Worm (Caenorhabditis elegans) whole organism, young adult: ENCODE results near the gene pqn-2.

Experiments
- B0019.2 ChIP-seq: fragments of 200-800 bp; sonication (Bioruptor generic); conservative IDR thresholded peaks from 2 replicates; pipeline ENCODE4 v1.3.6; 2022; ENCODE audit warnings: missing genetic modification reagents, missing genetic modification characterization, missing compliant biosample characterization
- B0035.1 ChIP-seq: sonication (generic microtip); optimal IDR thresholded peaks from 2 replicates; lab custom pipeline; 2016; ENCODE audit warnings: missing genetic modification characterization, mild to moderate bottlenecking, missing compliant biosample characterization, missing genotype, missing genetic modification reagents
- C17E4.6 ChIP-seq: fragments of 200-800 bp; sonication (Bioruptor generic); IDR thresholded peaks from 2 replicates; pipeline ENCODE4 v1.3.6; 2022; ENCODE audit warnings: missing genetic modification reagents, missing genetic modification characterization, missing compliant biosample characterization
- D2030.7 ChIP-seq: fragments of 200-800 bp; sonication (Bioruptor generic); IDR thresholded peaks from 2 replicates; pipeline ENCODE4 v1.3.6; 2022; ENCODE audit warnings: missing genetic modification reagents, missing genetic modification characterization, missing compliant biosample characterization
- F22D6.2 ChIP-seq: sonication (generic microtip); optimal IDR thresholded peaks from 2 replicates; lab custom pipeline; 2016; ENCODE audit warnings: mild to moderate bottlenecking, missing genetic modification characterization, missing compliant biosample characterization
- F23B12.7 ChIP-seq: sonication (generic microtip); optimal IDR thresholded peaks from 2 replicates; lab custom pipeline; 2017; ENCODE audit warnings: missing genetic modification characterization, mild to moderate bottlenecking, missing compliant biosample characterization, antibody characterized with exemption, moderate library complexity; ENCODE audit not compliant: insufficient read depth
- F49E8.2 ChIP-seq: sonication (generic microtip); optimal IDR thresholded peaks from 3 replicates; lab custom pipeline; 2017; ENCODE audit warnings: missing genetic modification characterization, mild to moderate bottlenecking, missing compliant biosample characterization, antibody characterized with exemption, moderate library complexity; ENCODE audit not compliant: insufficient read depth
- F52B5.7 ChIP-seq: sonication (generic microtip); optimal IDR thresholded peaks from 2 replicates; lab custom pipeline; 2016; ENCODE audit warnings: mild to moderate bottlenecking, missing genetic modification characterization, missing compliant biosample characterization
- F57C9.4 ChIP-seq: sonication (generic microtip); optimal IDR thresholded peaks from 2 replicates; lab custom pipeline; 2017; ENCODE audit warnings: mild to moderate bottlenecking, missing genetic modification characterization, missing compliant biosample characterization
- Y53F4B.3 ChIP-seq: fragments of 200-800 bp; sonication (Bioruptor generic); IDR thresholded peaks from 2 replicates; pipeline ENCODE4 v1.3.6; 2022; ENCODE audit warnings: missing genetic modification reagents, missing genetic modification characterization, missing compliant biosample characterization
- Y79H2A.3 ChIP-seq: fragments of 200-800 bp; sonication (Bioruptor generic); conservative IDR thresholded peaks from 2 replicates; pipeline ENCODE4 v1.3.6; 2022; ENCODE audit warnings: missing genetic modification reagents, missing genetic modification characterization, missing compliant biosample characterization
- Y95B8A.8 ChIP-seq: fragments of 200-800 bp; sonication (Bioruptor generic); IDR thresholded peaks from 2 replicates; pipeline ENCODE4 v1.3.6; 2022; ENCODE audit warnings: missing genetic modification reagents, missing genetic modification characterization, missing compliant biosample characterization
- aptf-2 ChIP-seq: fragments of 200-800 bp; sonication (Bioruptor generic); conservative IDR thresholded peaks from 2 replicates; pipeline ENCODE4 v1.3.6; 2022; ENCODE audit warnings: missing genetic modification reagents, missing genetic modification characterization, missing compliant biosample characterization
- attf-6 ChIP-seq: fragments of 200-800 bp; sonication (Bioruptor generic); IDR thresholded peaks from 2 replicates; pipeline ENCODE4 v1.3.6; 2022; ENCODE audit warnings: missing genetic modification reagents, missing genetic modification characterization, missing compliant biosample characterization
- bed-1 ChIP-seq: fragments of 200-800 bp; sonication (Bioruptor generic); IDR thresholded peaks from 2 replicates; pipeline ENCODE4 v1.3.6; 2022; ENCODE audit warnings: missing genetic modification reagents, missing genetic modification characterization, missing compliant biosample characterization
- bed-2 ChIP-seq: fragments of 200-800 bp; sonication (Bioruptor generic); IDR thresholded peaks from 2 replicates; pipeline ENCODE4 v1.3.6; 2022; ENCODE audit warnings: missing genetic modification reagents, missing genetic modification characterization, missing compliant biosample characterization
- cebp-2 ChIP-seq: fragments of 200-800 bp; sonication (Bioruptor generic); IDR thresholded peaks from 2 replicates; pipeline ENCODE4 v1.3.6; 2022; ENCODE audit warnings: missing genetic modification characterization, missing compliant biosample characterization
- ceh-58 ChIP-seq: fragments of 200-800 bp; sonication (Bioruptor generic); IDR thresholded peaks from 2 replicates; pipeline ENCODE4 v1.3.6; 2022; ENCODE audit warnings: missing genetic modification characterization, missing compliant biosample characterization
- ceh-91 ChIP-seq: fragments of 200-800 bp; sonication (Bioruptor generic); IDR thresholded peaks from 2 replicates; pipeline ENCODE4 v1.3.6; 2022; ENCODE audit warnings: missing genetic modification reagents, missing genetic modification characterization, missing compliant biosample characterization
- dox-1 ChIP-seq: fragments of 200-800 bp; sonication (Bioruptor generic); IDR thresholded peaks from 2 replicates; pipeline ENCODE4 v1.3.6; 2022; ENCODE audit warnings: missing genetic modification reagents, missing genetic modification characterization, missing compliant biosample characterization
- dpff-1 ChIP-seq: sonication (generic microtip); optimal IDR thresholded peaks from 2 replicates; lab custom pipeline; 2017; ENCODE audit warnings: mild to moderate bottlenecking, missing genetic modification characterization, missing compliant biosample characterization
- ekl-4 ChIP-seq: fragments of 200-800 bp; sonication (Bioruptor generic); IDR thresholded peaks from 2 replicates; pipeline ENCODE4 v1.3.6; 2022; ENCODE audit warnings: missing genetic modification reagents, missing genetic modification characterization, missing compliant biosample characterization
- fkh-3 ChIP-seq: sonication (generic microtip); optimal IDR thresholded peaks from 2 replicates; lab custom pipeline; 2016; ENCODE audit warnings: mild to moderate bottlenecking, missing genetic modification characterization, missing compliant biosample characterization
- hlh-12 ChIP-seq: sonication (generic microtip); optimal IDR thresholded peaks from 2 replicates; lab custom pipeline; 2016; ENCODE audit warnings: missing genetic modification characterization, missing compliant biosample characterization
- hmg-1.2 ChIP-seq: fragments of 200-800 bp; sonication (Bioruptor generic); IDR thresholded peaks from 2 replicates; pipeline ENCODE4 v1.3.6; 2022; ENCODE audit warnings: missing genetic modification reagents, missing genetic modification characterization, missing compliant biosample characterization
- hmg-20 ChIP-seq: fragments of 200-800 bp; sonication (Bioruptor generic); IDR thresholded peaks from 2 replicates; pipeline ENCODE4 v1.3.6; 2022; ENCODE audit warnings: missing genetic modification reagents, missing genetic modification characterization, missing compliant biosample characterization
- lin-40 ChIP-seq: sonication (generic microtip); optimal IDR thresholded peaks from 2 replicates; lab custom pipeline; 2016; ENCODE audit warnings: missing genetic modification characterization, mild to moderate bottlenecking, missing compliant biosample characterization, missing genotype, missing genetic modification reagents
- lir-1 ChIP-seq: fragments of 200-800 bp; sonication (Bioruptor generic); conservative IDR thresholded peaks from 2 replicates; pipeline ENCODE4 v1.3.6; 2022; ENCODE audit warnings: missing genetic modification reagents, missing genetic modification characterization, missing compliant biosample characterization
- madf-6 ChIP-seq: fragments of 200-800 bp; sonication (Bioruptor generic); IDR thresholded peaks from 2 replicates; pipeline ENCODE4 v1.3.6; 2022; ENCODE audit warnings: missing genetic modification reagents, missing genetic modification characterization, missing compliant biosample characterization
- mcd-1 ChIP-seq: fragments of 200-800 bp; sonication (Bioruptor generic); IDR thresholded peaks from 2 replicates; pipeline ENCODE4 v1.3.6; 2022; ENCODE audit warnings: missing genetic modification reagents, missing genetic modification characterization, missing compliant biosample characterization
- nfya-1 ChIP-seq: sonication (generic microtip); optimal IDR thresholded peaks from 2 replicates; lab custom pipeline; 2017; ENCODE audit warnings: antibody characterized with exemption, missing compliant biosample characterization, missing genetic modification characterization, borderline replicate concordance; ENCODE audit not compliant: insufficient read depth
- nhr-80 ChIP-seq: sonication (generic microtip); optimal IDR thresholded peaks from 2 replicates; lab custom pipeline; 2016; ENCODE audit warnings: missing genetic modification characterization, missing compliant biosample characterization
- pbrm-1 ChIP-seq: fragments of 200-800 bp; sonication (Bioruptor generic); IDR thresholded peaks from 2 replicates; pipeline ENCODE4 v1.3.6; 2022; ENCODE audit warnings: missing genetic modification reagents, missing genetic modification characterization, missing compliant biosample characterization
- rcor-1 ChIP-seq: fragments of 200-800 bp; sonication (Bioruptor generic); IDR thresholded peaks from 2 replicates; pipeline ENCODE4 v1.3.6; 2022; ENCODE audit warnings: missing genetic modification reagents, missing genetic modification characterization, missing compliant biosample characterization
- repo-1 ChIP-seq: sonication (generic microtip); optimal IDR thresholded peaks from 2 replicates; lab custom pipeline; 2017; ENCODE audit warnings: mild to moderate bottlenecking, missing genetic modification characterization, missing compliant biosample characterization
- snpc-1.1 ChIP-seq: sonication (generic microtip); optimal IDR thresholded peaks from 2 replicates; lab custom pipeline; 2017; ENCODE audit warnings: missing genetic modification characterization, mild to moderate bottlenecking, missing compliant biosample characterization, antibody characterized with exemption, moderate library complexity, missing genotype, missing genetic modification reagents; ENCODE audit not compliant: insufficient read depth
- snpc-3.4 ChIP-seq: sonication (generic microtip); optimal IDR thresholded peaks from 2 replicates; lab custom pipeline; 2017; ENCODE audit warnings: missing genetic modification characterization, mild to moderate bottlenecking, missing compliant biosample characterization, antibody characterized with exemption, moderate library complexity, missing genotype, missing genetic modification reagents
- snpc-4 ChIP-seq, 5 experiments: fragments of 150-350 bp in 1 of 5; sonication (generic microtip) in 4 of 5; optimal IDR thresholded peaks; 2 replicates each; lab custom pipeline; 2014 to 2018; ENCODE audit warnings: missing genetic modification characterization in 5 of 5, missing biosample characterization in 3 of 5, antibody characterized with exemption in 2 of 5, mild to moderate bottlenecking in 2 of 5, missing compliant biosample characterization in 2 of 5, missing genotype in 2 of 5, moderate library complexity in 2 of 5, missing genetic modification reagents in 1 of 5
- tlf-1 ChIP-seq: fragments of 200-800 bp; sonication (Bioruptor generic); optimal IDR thresholded peaks from 2 replicates; lab custom pipeline; 2018; ENCODE audit warnings: mild to moderate bottlenecking, missing genetic modification characterization, missing compliant biosample characterization
- unc-62 ChIP-seq: fragments of 150-350 bp; optimal IDR thresholded peaks from 2 replicates; lab custom pipeline; 2014; ENCODE audit warnings: missing biosample characterization, missing genetic modification reagents, missing genetic modification characterization
- xnd-1 ChIP-seq: sonication (generic microtip); optimal IDR thresholded peaks from 2 replicates; lab custom pipeline; 2016; ENCODE audit warnings: missing genotype, missing genetic modification reagents, missing genetic modification characterization, missing compliant biosample characterization
- zim-3 ChIP-seq: sonication (generic microtip); optimal IDR thresholded peaks from 2 replicates; lab custom pipeline; 2017; ENCODE audit warnings: mild to moderate bottlenecking, missing genetic modification characterization, moderate library complexity, missing compliant biosample characterization
- ztf-22 ChIP-seq: fragments of 200-800 bp; sonication (Bioruptor generic); optimal IDR thresholded peaks from 2 replicates; lab custom pipeline; 2018; ENCODE audit warnings: mild to moderate bottlenecking, missing genetic modification characterization, moderate library complexity, missing compliant biosample characterization
- ztf-25 ChIP-seq: fragments of 200-800 bp; sonication (Bioruptor generic); IDR thresholded peaks from 2 replicates; pipeline ENCODE4 v1.3.6; 2022; ENCODE audit warnings: missing genetic modification reagents, missing genetic modification characterization, missing compliant biosample characterization

The pqn-2 gene

ce11 chrV:10350054-10350453 is 32.2 kb upstream of the pqn-2 start, which contains the start of gene K07C5.9:
Gene K07C5.9 (minus strand): TSS chrV:10350154.
- TF ChIP-seq cebp-2 (GFP tag; lab: Robert Waterston, UW) (no peak), ekl-4 (GFP tag; lab: Robert Waterston, UW) (0 out of 2 replicates have a peak, but pooled peaks have one; percentile 26), snpc-4 (GFP tag; optimal IDR thresholded peaks at IDR 0.05; lab: Kevin White, UChicago) (no peak), snpc-4 (tag; optimal IDR thresholded peaks at IDR 0.05; lab: Kevin White, UChicago) (no peak), snpc-3.4 (tag; lab: Kevin White, UChicago) (peak; percentile 6), zim-3 (tag; lab: Kevin White, UChicago) (no peak), C17E4.6 (no peak), ztf-22 (GFP tag; lab: Kevin White, UChicago) (no peak), unc-62 (GFP tag; lab: Kevin White, UChicago) (no peak), nhr-80 (tag; lab: Kevin White, UChicago) (no peak), madf-6 (GFP tag; lab: Robert Waterston, UW) (0 out of 2 replicates have a peak, but pooled peaks have one; percentile 43), F22D6.2 (tag; lab: Kevin White, UChicago) (no peak), dox-1 (GFP tag; lab: Robert Waterston, UW) (no peak), bed-2 (GFP tag; lab: Robert Waterston, UW) (no peak), ztf-25 (GFP tag; lab: Robert Waterston, UW) (no peak), repo-1 (no peak), rcor-1 (GFP tag; lab: Robert Waterston, UW) (no peak), F49E8.2 (tag; lab: Kevin White, UChicago) (no peak), mcd-1 (GFP tag; lab: Robert Waterston, UW) (no peak), bed-1 (no peak), aptf-2 (no peak)

- TF ChIP-seq mcd-1 (GFP tag; lab: Robert Waterston, UW) (peak; percentile 78), hmg-20 (GFP tag; lab: Robert Waterston, UW) (0 out of 2 replicates have a peak, but pooled peaks have one; percentile 25), ceh-91 (no peak), F49E8.2 (tag; lab: Kevin White, UChicago) (no peak), snpc-1.1 (tag; lab: Kevin White, UChicago) (no peak), Y79H2A.3 (GFP tag; lab: Robert Waterston, UW) (no peak), Y53F4B.3 (GFP tag; lab: Robert Waterston, UW) (no peak), pbrm-1 (GFP tag; lab: Robert Waterston, UW) (peak; percentile 39; the same call in 1 of the 2 replicates), rcor-1 (GFP tag; lab: Robert Waterston, UW) (0 out of 2 replicates have a peak, but pooled peaks have one; percentile 15), fkh-3 (tag; lab: Kevin White, UChicago) (no peak), hlh-12 (no peak), dpff-1 (tag; lab: Kevin White, UChicago) (no peak), lir-1 (GFP tag; lab: Robert Waterston, UW) (peak; percentile 33; the same call in 1 of the 2 replicates), xnd-1 (tag; lab: Kevin White, UChicago) (no peak), madf-6 (GFP tag; lab: Robert Waterston, UW) (peak; percentile 51; the same call in 1 of the 2 replicates), tlf-1 (peak; percentile 48), ceh-58 (GFP tag; lab: Robert Waterston, UW) (no peak), B0019.2 (GFP tag; lab: Robert Waterston, UW) (no peak), nfya-1 (no peak), F52B5.7 (no peak), hmg-1.2 (GFP tag; lab: Robert Waterston, UW) (0 out of 2 replicates have a peak, but pooled peaks have one; percentile 10), cebp-2 (GFP tag; lab: Robert Waterston, UW) (no peak), lin-40 (tag; lab: Kevin White, UChicago) (peak; percentile 71), Y95B8A.8 (GFP tag; lab: Robert Waterston, UW) (no peak), unc-62 (GFP tag; lab: Kevin White, UChicago) (no peak), attf-6 (GFP tag; lab: Robert Waterston, UW) (no peak), F23B12.7 (tag; lab: Kevin White, UChicago) (no peak), B0035.1 (tag; lab: Kevin White, UChicago) (no peak), F57C9.4 (tag; lab: Kevin White, UChicago) (no peak), D2030.7 (GFP tag; lab: Robert Waterston, UW) (peak; percentile 53), snpc-4 (GFP tag; optimal IDR thresholded peaks at IDR 0.05; lab: Kevin White, UChicago) (peak; percentile 17), snpc-4 (tag; optimal IDR thresholded peaks at IDR 0.05; lab: Kevin White, UChicago) (peak in 3 of 4 experiments; percentile 41 to 50 (median 48))
These were observed 29.3 kb upstream of the pqn-2 start, which contains the start of gene nol-56 for ce11 chrV:10352928-10353427. Gene nol-56 (minus strand): TSS chrV:10352978.
